Worm (Caenorhabditis elegans): ENCODE measurements around the gene arrd-22.

DNA sequence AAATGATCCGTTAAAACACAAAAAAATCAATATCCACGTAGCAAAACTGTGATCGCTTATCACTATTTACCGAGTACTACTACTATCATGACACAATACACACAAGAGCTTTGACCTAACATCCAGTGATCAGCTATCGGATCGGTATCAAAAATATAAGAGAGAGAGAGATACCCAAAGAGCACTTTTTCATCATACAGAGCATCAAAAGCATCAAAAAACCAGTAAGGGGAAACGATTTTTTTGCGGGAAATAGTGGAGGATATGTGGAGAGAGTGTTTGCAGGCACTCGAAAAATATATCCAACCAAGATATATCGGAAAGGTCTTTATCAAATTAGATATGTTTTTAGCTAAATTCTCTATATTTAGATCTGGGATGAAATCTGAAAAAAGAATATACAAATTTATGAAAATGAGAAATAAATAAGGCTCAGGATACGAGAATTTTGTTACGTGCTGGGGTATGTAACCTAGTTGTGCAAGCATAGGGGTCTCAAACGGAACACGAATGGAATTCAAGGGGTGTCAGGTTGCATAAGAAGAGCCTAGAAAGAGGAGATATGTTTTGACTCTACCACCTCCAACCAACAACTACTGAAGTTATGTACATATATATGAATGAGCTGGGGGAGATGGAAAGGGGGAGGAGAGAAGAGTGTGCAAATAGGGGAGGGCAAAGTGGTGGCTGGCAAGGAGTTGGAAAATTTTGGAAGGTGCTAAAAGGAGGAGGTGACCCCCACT, 34.9 kb downstream of the arrd-22 start:
- TF ChIP-seq tab-1 (GFP tag; IDR thresholded peaks at IDR 0.05) (no peak), cog-1 (tag; optimal IDR thresholded peaks at IDR 0.05) (no peak), ztf-23 (GFP tag; IDR thresholded peaks at IDR 0.05) (no peak), klf-2 (GFP tag; conservative IDR thresholded peaks at IDR 0.05) (no peak), ref-1 (GFP tag; conservative IDR thresholded peaks at IDR 0.05) (no peak), flt-1 (GFP tag; IDR thresholded peaks at IDR 0.05) (no peak), med-1 (GFP tag; optimal IDR thresholded peaks at IDR 0.05; ENCODE audit: insufficient read depth) (no peak), ztf-29 (GFP tag; IDR thresholded peaks at IDR 0.05) (no peak), T22C8.4 (GFP tag; IDR thresholded peaks at IDR 0.05) (no peak)
